Worm (Caenorhabditis elegans) whole organism, L4/young adult: ENCODE data around the gene Y54G11A.2.

Source experiments
- dao-5 ChIP-seq: sonication (generic microtip); optimal IDR thresholded peaks from 2 replicates; lab custom pipeline; 2016; ENCODE audit warnings: missing genotype, missing genetic modification characterization, moderate library complexity, missing compliant biosample characterization
- him-1 ChIP-seq: sonication (generic microtip); optimal IDR thresholded peaks from 2 replicates; lab custom pipeline; 2016; ENCODE audit warnings: missing genotype, missing genetic modification reagents, missing genetic modification characterization, missing compliant biosample characterization

ce11 chrII:14250147-14250965 is 1.8 kb upstream of the Y54G11A.2 start, which contains the start of gene hmg-1.1:
- TF ChIP-seq him-1 (tag; lab: Kevin White, UChicago) (peak; percentile 34), dao-5 (tag; lab: Kevin White, UChicago) (peak; percentile 3)
